Fruit fly (Drosophila melanogaster): Measurements from ENCODE around the gene mid.

Gene mid

dm6 chr2L:5426843-5427540, 34.4 kb upstream of the mid start (continued):
- no peak for TF ChIP-seq fu2 (GFP tag; optimal IDR thresholded peaks at IDR 0.05)
- no peak for TF ChIP-seq CG12155 (GFP tag; optimal IDR thresholded peaks at IDR 0.05)
- no peak for TF ChIP-seq rib (GFP tag; IDR thresholded peaks at IDR 0.05)
- no peak for TF ChIP-seq CG8089 (GFP tag; optimal IDR thresholded peaks at IDR 0.05)
- TF ChIP-seq slou (GFP tag; optimal IDR thresholded peaks at IDR 0.05) = no peak
- no peak for TF ChIP-seq Mes4 (GFP tag; optimal IDR thresholded peaks at IDR 0.05)
- no peak for TF ChIP-seq Kr (GFP tag; optimal IDR thresholded peaks at IDR 0.05)
- TF ChIP-seq CG7839 (tag; optimal IDR thresholded peaks at IDR 0.05) = peak; percentile 30
- no peak for TF ChIP-seq slp2 (GFP tag; optimal IDR thresholded peaks at IDR 0.05)
- TF ChIP-seq BtbVII (GFP tag; optimal IDR thresholded peaks at IDR 0.05) = no peak
- no peak for TF ChIP-seq CG18619 (GFP tag; optimal IDR thresholded peaks at IDR 0.05)
- no peak for TF ChIP-seq ro (GFP tag; IDR thresholded peaks at IDR 0.05)
- no peak for TF ChIP-seq wek (GFP tag; optimal IDR thresholded peaks at IDR 0.05)
- TF ChIP-seq al (GFP tag; IDR thresholded peaks at IDR 0.05) = no peak
- no peak for TF ChIP-seq Opbp (GFP tag; IDR thresholded peaks at IDR 0.05; ENCODE audit: partially characterized antibody)
- no peak for TF ChIP-seq Dip3 (GFP tag; optimal IDR thresholded peaks at IDR 0.05)
- TF ChIP-seq CG9876 (GFP tag; optimal IDR thresholded peaks at IDR 0.05) = no peak
- peak; percentile 13 for TF ChIP-seq tio (GFP tag; optimal IDR thresholded peaks at IDR 0.05)
- TF ChIP-seq HLH3B (GFP tag; IDR thresholded peaks at IDR 0.05) = no peak
- no peak for TF ChIP-seq vnd (GFP tag; IDR thresholded peaks at IDR 0.05; ENCODE audit: partially characterized antibody)
- peak; percentile 21; the same call in 1 of the 2 replicates for TF ChIP-seq ssp (GFP tag; IDR thresholded peaks at IDR 0.05)
- no peak for TF ChIP-seq CG10565 (GFP tag; optimal IDR thresholded peaks at IDR 0.05)
- no peak for TF ChIP-seq prd (optimal IDR thresholded peaks at IDR 0.05)
- peak; percentile 52; the same call in 1 of the 3 replicates for TF ChIP-seq prd (GFP tag; IDR thresholded peaks at IDR 0.05)
- TF ChIP-seq CG33213 (GFP tag; optimal IDR thresholded peaks at IDR 0.05) = no peak
- no peak for TF ChIP-seq YL-1 (GFP tag; optimal IDR thresholded peaks at IDR 0.05)
- peak in 1 of 2 experiments; percentile 4 for TF ChIP-seq dpn (GFP tag; optimal IDR thresholded peaks at IDR 0.05)
- no peak for TF ChIP-seq CG10209 (GFP tag; optimal IDR thresholded peaks at IDR 0.05)
- no peak for TF ChIP-seq vfl (GFP tag; optimal IDR thresholded peaks at IDR 0.05)
- TF ChIP-seq az2 (GFP tag; optimal IDR thresholded peaks at IDR 0.05) = peak; percentile 39
- no peak for TF ChIP-seq dimm (GFP tag; IDR thresholded peaks at IDR 0.05)
- no peak for TF ChIP-seq Fer2 (tag; optimal IDR thresholded peaks at IDR 0.05)
- peak; percentile 71 for TF ChIP-seq CG10979 (tag; optimal IDR thresholded peaks at IDR 0.05)
- no peak for TF ChIP-seq cwo (GFP tag; optimal IDR thresholded peaks at IDR 0.05)
- TF ChIP-seq bab2 (GFP tag; optimal IDR thresholded peaks at IDR 0.05) = no peak
- peak in 1 of 2 experiments; percentile 1 for TF ChIP-seq Hr51 (GFP tag; optimal IDR thresholded peaks at IDR 0.05)
- TF ChIP-seq gfzf (GFP tag; optimal IDR thresholded peaks at IDR 0.05) = no peak
- no peak for TF ChIP-seq CG42726 (GFP tag; IDR thresholded peaks at IDR 0.05; ENCODE audit: partially characterized antibody)
- TF ChIP-seq CG15073 (GFP tag; optimal IDR thresholded peaks at IDR 0.05) = no peak
- TF ChIP-seq ap (GFP tag; IDR thresholded peaks at IDR 0.05) = 0 out of 2 replicates have a peak, but pooled peaks have one; percentile 8
- TF ChIP-seq CG17328 (GFP tag; IDR thresholded peaks at IDR 0.05) = peak; percentile 55
- no peak for TF ChIP-seq croc (GFP tag; conservative IDR thresholded peaks at IDR 0.05)
- peak; percentile 45 for TF ChIP-seq row (GFP tag; IDR thresholded peaks at IDR 0.05)
- no peak for TF ChIP-seq CG11723 (GFP tag; optimal IDR thresholded peaks at IDR 0.05)
- no peak for TF ChIP-seq CG9215 (GFP tag; IDR thresholded peaks at IDR 0.05)
- no peak for TF ChIP-seq tna (GFP tag; IDR thresholded peaks at IDR 0.05; ENCODE audit: partially characterized antibody)
- no peak for TF ChIP-seq CG8281 (tag; optimal IDR thresholded peaks at IDR 0.05)
- TF ChIP-seq sna (GFP tag; IDR thresholded peaks at IDR 0.05; ENCODE audit: partially characterized antibody) = no peak
- TF ChIP-seq CG30020 (tag; optimal IDR thresholded peaks at IDR 0.05) = no peak
- peak; percentile 51 for TF ChIP-seq CG4424 (GFP tag; optimal IDR thresholded peaks at IDR 0.05)

All from whole organism, embryonic.